Worm (Caenorhabditis elegans): Measurements from ENCODE around the gene nspe-4.

DNA sequence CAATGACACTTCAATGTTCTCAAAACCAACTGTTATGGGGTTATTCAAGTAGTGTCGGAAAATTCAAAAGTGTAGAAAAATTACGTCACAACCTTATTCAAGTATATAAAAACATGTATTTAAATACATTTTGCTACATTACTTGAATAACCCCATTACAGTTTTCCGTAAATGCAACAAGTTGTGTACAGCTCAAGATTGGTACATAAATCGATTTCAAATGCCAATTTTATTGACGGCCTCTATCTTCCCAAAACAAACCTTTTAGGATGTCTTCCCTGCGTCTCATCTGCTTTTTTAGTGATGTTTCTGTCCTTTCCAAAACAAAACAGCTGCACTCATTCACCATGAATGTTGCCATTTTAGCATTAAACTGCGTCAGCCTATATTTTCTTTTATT is 17.1 kb downstream of the nspe-4 start, which contains the start of gene Y38E10A.28:
- no peak for TF ChIP-seq unc-39 (tag; optimal IDR thresholded peaks at IDR 0.05)
- TF ChIP-seq nhr-12 (tag; optimal IDR thresholded peaks at IDR 0.05) = no peak
- no peak for TF ChIP-seq unc-62 (GFP tag; optimal IDR thresholded peaks at IDR 0.05)
- no peak for TF ChIP-seq aly-2 (tag; optimal IDR thresholded peaks at IDR 0.05)
- no peak for TF ChIP-seq nhr-28 (tag; optimal IDR thresholded peaks at IDR 0.05)
- no peak for TF ChIP-seq daf-12 (tag; optimal IDR thresholded peaks at IDR 0.05)
- TF ChIP-seq ceh-82 (tag; optimal IDR thresholded peaks at IDR 0.05) = no peak
- no peak for TF ChIP-seq ama-1 (optimal IDR thresholded peaks at IDR 0.05)
- TF ChIP-seq tbx-2 (tag; optimal IDR thresholded peaks at IDR 0.05) = no peak
- TF ChIP-seq nhr-67 (tag; optimal IDR thresholded peaks at IDR 0.05) = no peak
- TF ChIP-seq pqm-1 (tag; optimal IDR thresholded peaks at IDR 0.05) = no peak
- TF ChIP-seq nhr-237 (tag; optimal IDR thresholded peaks at IDR 0.05) = no peak
- TF ChIP-seq jun-1 (tag; optimal IDR thresholded peaks at IDR 0.05) = no peak
